Fruit fly (Drosophila melanogaster) S2 (cell line): ENCODE results near the gene tio.

Experiments
- CG8478 ChIP-seq: fragments of >200 bp; optimal IDR thresholded peaks from 2 replicates; lab custom pipeline; 2018
- CTCF ChIP-seq, 2 experiments: fragments of >200 bp; optimal IDR thresholded peaks; 2 replicates each; lab custom pipeline; 2018

DNA sequence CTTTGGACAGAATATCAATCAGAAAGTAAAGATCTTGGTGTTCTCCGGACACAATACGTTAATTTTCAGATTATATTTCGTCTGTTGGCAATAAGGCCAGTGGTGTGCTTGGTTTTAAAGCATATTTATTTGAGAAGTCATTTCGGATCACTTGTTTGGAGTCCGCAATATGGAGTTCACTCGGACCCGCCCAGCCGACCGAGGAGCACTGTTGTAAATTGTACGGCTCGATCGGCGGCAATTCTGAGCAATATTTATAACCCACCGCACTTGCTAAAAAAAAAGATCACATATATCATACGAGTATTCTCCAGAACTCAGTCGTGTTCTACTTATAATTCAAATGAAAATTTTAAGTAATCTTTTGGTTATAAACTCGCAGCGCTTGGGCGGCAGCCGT, 4.1 kb upstream of the tio start, which contains the start of gene CG31693:
- no peak for TF ChIP-seq CG8478 (lab: Kevin White, UChicago)
- no peak for TF ChIP-seq CTCF (optimal IDR thresholded peaks at IDR 0.05; lab: Kevin White, UChicago)
